Worm (Caenorhabditis elegans) whole organism, young adult: ENCODE data around the gene cul-3.

ENCODE experiments used
- B0035.1 ChIP-seq: sonication (generic microtip); optimal IDR thresholded peaks from 2 replicates; lab custom pipeline; 2016; ENCODE audit warnings: missing genetic modification characterization, mild to moderate bottlenecking, missing compliant biosample characterization, missing genotype, missing genetic modification reagents
- F10E7.11 ChIP-seq: sonication (generic microtip); optimal IDR thresholded peaks from 2 replicates; lab custom pipeline; 2017; ENCODE audit warnings: mild to moderate bottlenecking, missing genetic modification characterization, moderate library complexity, missing compliant biosample characterization
- F23B12.7 ChIP-seq: sonication (generic microtip); optimal IDR thresholded peaks from 2 replicates; lab custom pipeline; 2017; ENCODE audit warnings: missing genetic modification characterization, mild to moderate bottlenecking, missing compliant biosample characterization, antibody characterized with exemption, moderate library complexity; ENCODE audit not compliant: insufficient read depth
- F57A8.1 ChIP-seq: fragments of 200-800 bp; sonication (Bioruptor generic); optimal IDR thresholded peaks from 2 replicates; lab custom pipeline; 2018; ENCODE audit warnings: mild to moderate bottlenecking, missing genetic modification characterization, moderate library complexity, missing compliant biosample characterization
- K12H6.12 ChIP-seq: fragments of 200-800 bp; sonication (Bioruptor generic); optimal IDR thresholded peaks from 2 replicates; lab custom pipeline; 2018; ENCODE audit warnings: mild to moderate bottlenecking, missing genetic modification characterization, missing compliant biosample characterization
- Y67H2A.10 ChIP-seq: fragments of 200-800 bp; sonication (Bioruptor generic); conservative IDR thresholded peaks from 2 replicates; pipeline ENCODE4 v1.3.6; 2022; ENCODE audit warnings: missing genetic modification reagents, missing genetic modification characterization, missing compliant biosample characterization
- ZK185.1 ChIP-seq: sonication (generic microtip); optimal IDR thresholded peaks from 2 replicates; lab custom pipeline; 2016; ENCODE audit warnings: mild to moderate bottlenecking, missing genetic modification characterization, missing compliant biosample characterization; ENCODE audit not compliant: poor library complexity, severe bottlenecking
- ama-1 ChIP-seq, 3 experiments: fragments of 150-350 bp in 1 of 3; sonication (generic microtip) in 2 of 3; optimal IDR thresholded peaks; 2 replicates each; lab custom pipeline; 2014 to 2018; ENCODE audit warnings: missing biosample characterization in 2 of 3, missing genetic modification characterization in 2 of 3, missing genetic modification reagents in 2 of 3
- aptf-3 ChIP-seq: fragments of 200-800 bp; sonication (Bioruptor generic); IDR thresholded peaks from 2 replicates; pipeline ENCODE4 v1.3.6; 2022; ENCODE audit warnings: missing genetic modification characterization, missing compliant biosample characterization
- athp-1 ChIP-seq: sonication (generic microtip); optimal IDR thresholded peaks from 2 replicates; lab custom pipeline; 2017; ENCODE audit warnings: mild to moderate bottlenecking, missing genetic modification characterization, missing compliant biosample characterization
- ceh-58 ChIP-seq: fragments of 200-800 bp; sonication (Bioruptor generic); IDR thresholded peaks from 2 replicates; pipeline ENCODE4 v1.3.6; 2022; ENCODE audit warnings: missing genetic modification characterization, missing compliant biosample characterization
- chd-7 ChIP-seq: sonication (generic microtip); optimal IDR thresholded peaks from 2 replicates; lab custom pipeline; 2016; ENCODE audit warnings: mild to moderate bottlenecking, missing genetic modification characterization, moderate library complexity, missing compliant biosample characterization
- dpff-1 ChIP-seq: sonication (generic microtip); optimal IDR thresholded peaks from 2 replicates; lab custom pipeline; 2017; ENCODE audit warnings: mild to moderate bottlenecking, missing genetic modification characterization, missing compliant biosample characterization
- efl-1 ChIP-seq: fragments of 150-350 bp; optimal IDR thresholded peaks from 2 replicates; lab custom pipeline; 2014; ENCODE audit warnings: missing biosample characterization, missing genetic modification reagents, missing genetic modification characterization
- ets-4 ChIP-seq: fragments of 200-800 bp; sonication (Bioruptor generic); optimal IDR thresholded peaks from 2 replicates; lab custom pipeline; 2018; ENCODE audit warnings: mild to moderate bottlenecking, missing genetic modification characterization, missing compliant biosample characterization
- fkh-3 ChIP-seq: sonication (generic microtip); optimal IDR thresholded peaks from 2 replicates; lab custom pipeline; 2016; ENCODE audit warnings: mild to moderate bottlenecking, missing genetic modification characterization, missing compliant biosample characterization
- him-1 ChIP-seq: sonication (generic microtip); optimal IDR thresholded peaks from 2 replicates; lab custom pipeline; 2016; ENCODE audit warnings: missing genotype, missing genetic modification reagents, missing genetic modification characterization, missing compliant biosample characterization
- hlh-12 ChIP-seq: sonication (generic microtip); optimal IDR thresholded peaks from 2 replicates; lab custom pipeline; 2016; ENCODE audit warnings: missing genetic modification characterization, missing compliant biosample characterization
- hsf-1 ChIP-seq: fragments of 200-800 bp; sonication (Bioruptor generic); IDR thresholded peaks from 2 replicates; pipeline ENCODE4 v1.3.6; 2022; ENCODE audit warnings: missing genetic modification reagents, missing genetic modification characterization, missing compliant biosample characterization
- lir-1 ChIP-seq: fragments of 200-800 bp; sonication (Bioruptor generic); conservative IDR thresholded peaks from 2 replicates; pipeline ENCODE4 v1.3.6; 2022; ENCODE audit warnings: missing genetic modification reagents, missing genetic modification characterization, missing compliant biosample characterization
- madf-10 ChIP-seq: sonication (generic microtip); optimal IDR thresholded peaks from 2 replicates; lab custom pipeline; 2016; ENCODE audit warnings: mild to moderate bottlenecking, missing genetic modification characterization, missing compliant biosample characterization
- madf-3 ChIP-seq: fragments of 200-800 bp; sonication (Bioruptor generic); IDR thresholded peaks from 2 replicates; pipeline ENCODE4 v1.3.6; 2022; ENCODE audit warnings: missing genetic modification reagents, missing genetic modification characterization, missing compliant biosample characterization
- pbrm-1 ChIP-seq: fragments of 200-800 bp; sonication (Bioruptor generic); IDR thresholded peaks from 2 replicates; pipeline ENCODE4 v1.3.6; 2022; ENCODE audit warnings: missing genetic modification reagents, missing genetic modification characterization, missing compliant biosample characterization
- rcor-1 ChIP-seq: fragments of 200-800 bp; sonication (Bioruptor generic); IDR thresholded peaks from 2 replicates; pipeline ENCODE4 v1.3.6; 2022; ENCODE audit warnings: missing genetic modification reagents, missing genetic modification characterization, missing compliant biosample characterization
- repo-1 ChIP-seq: sonication (generic microtip); optimal IDR thresholded peaks from 2 replicates; lab custom pipeline; 2017; ENCODE audit warnings: mild to moderate bottlenecking, missing genetic modification characterization, missing compliant biosample characterization
- rpc-1 ChIP-seq, 2 experiments: fragments of 150-350 bp in 1 of 2; sonication (generic microtip) in 1 of 2; optimal IDR thresholded peaks; 2 replicates each; lab custom pipeline; 2014 to 2018; ENCODE audit warnings: missing biosample characterization in 1 of 2, missing genetic modification characterization in 1 of 2, missing genetic modification reagents in 1 of 2, missing genotype in 1 of 2
- sea-2 ChIP-seq: fragments of 200-800 bp; sonication (Bioruptor generic); IDR thresholded peaks from 2 replicates; pipeline ENCODE4 v1.3.6; 2022; ENCODE audit warnings: missing genetic modification characterization, missing compliant biosample characterization
- snpc-4 ChIP-seq, 5 experiments: fragments of 150-350 bp in 1 of 5; sonication (generic microtip) in 4 of 5; optimal IDR thresholded peaks; 2 replicates each; lab custom pipeline; 2014 to 2018; ENCODE audit warnings: missing genetic modification characterization in 5 of 5, missing biosample characterization in 3 of 5, antibody characterized with exemption in 2 of 5, mild to moderate bottlenecking in 2 of 5, missing compliant biosample characterization in 2 of 5, missing genotype in 2 of 5, moderate library complexity in 2 of 5, missing genetic modification reagents in 1 of 5
- tbp1 ChIP-seq: fragments of 200-800 bp; sonication (Bioruptor generic); optimal IDR thresholded peaks from 2 replicates; lab custom pipeline; 2018; ENCODE audit warnings: mild to moderate bottlenecking, missing genetic modification characterization, missing compliant biosample characterization
- tbx-9 ChIP-seq: sonication (generic microtip); optimal IDR thresholded peaks from 2 replicates; lab custom pipeline; 2016; ENCODE audit warnings: borderline replicate concordance, missing genetic modification characterization, inconsistent platforms, missing compliant biosample characterization
- unc-130 ChIP-seq: sonication (generic microtip); optimal IDR thresholded peaks from 2 replicates; lab custom pipeline; 2016; ENCODE audit warnings: missing genetic modification reagents, missing genetic modification characterization, missing compliant biosample characterization
- unc-62 ChIP-seq: fragments of 150-350 bp; optimal IDR thresholded peaks from 2 replicates; lab custom pipeline; 2014; ENCODE audit warnings: missing biosample characterization, missing genetic modification reagents, missing genetic modification characterization
- zfh-2 ChIP-seq: fragments of 200-800 bp; sonication (Bioruptor generic); conservative IDR thresholded peaks from 2 replicates; pipeline ENCODE4 v1.3.6; 2022; ENCODE audit warnings: missing genetic modification reagents, missing genetic modification characterization, missing compliant biosample characterization
- ztf-22 ChIP-seq: fragments of 200-800 bp; sonication (Bioruptor generic); optimal IDR thresholded peaks from 2 replicates; lab custom pipeline; 2018; ENCODE audit warnings: mild to moderate bottlenecking, missing genetic modification characterization, moderate library complexity, missing compliant biosample characterization
- ztf-25 ChIP-seq: fragments of 200-800 bp; sonication (Bioruptor generic); IDR thresholded peaks from 2 replicates; pipeline ENCODE4 v1.3.6; 2022; ENCODE audit warnings: missing genetic modification reagents, missing genetic modification characterization, missing compliant biosample characterization
- ztf-26 ChIP-seq: sonication (generic microtip); optimal IDR thresholded peaks from 2 replicates; lab custom pipeline; 2017; ENCODE audit warnings: missing genetic modification characterization, missing compliant biosample characterization
- ztf-3 ChIP-seq: fragments of 200-800 bp; sonication (Bioruptor generic); optimal IDR thresholded peaks from 2 replicates; lab custom pipeline; 2018; ENCODE audit warnings: mild to moderate bottlenecking, missing genetic modification characterization, missing compliant biosample characterization

Gene cul-3

ce11 chrV:166687-167086 is 10.5 kb upstream of the cul-3 start, which contains the start of gene Y108G3AL.2:
Y108G3AL.2 (plus strand) TSS chrV:166987.
- TF ChIP-seq lir-1 (GFP tag; lab: Robert Waterston, UW) (no peak), Y67H2A.10 (GFP tag; lab: Robert Waterston, UW) (no peak), hsf-1 (no peak), tbp1 (GFP tag; lab: Kevin White, UChicago) (no peak), tbx-9 (tag; lab: Kevin White, UChicago) (no peak), snpc-4 (GFP tag; optimal IDR thresholded peaks at IDR 0.05; lab: Kevin White, UChicago) (no peak), snpc-4 (tag; optimal IDR thresholded peaks at IDR 0.05; lab: Kevin White, UChicago) (no peak), hlh-12 (no peak), F10E7.11 (tag; lab: Kevin White, UChicago) (no peak), athp-1 (tag; lab: Kevin White, UChicago) (no peak), chd-7 (tag; lab: Kevin White, UChicago) (no peak), F23B12.7 (tag; lab: Kevin White, UChicago) (no peak), ceh-58 (GFP tag; lab: Robert Waterston, UW) (no peak), unc-130 (GFP tag; lab: Kevin White, UChicago) (no peak), B0035.1 (no peak), unc-62 (GFP tag; lab: Kevin White, UChicago) (no peak), rcor-1 (GFP tag; lab: Robert Waterston, UW) (no peak), rpc-1 (optimal IDR thresholded peaks at IDR 0.05; lab: Kevin White, UChicago) (no peak), rpc-1 (tag; optimal IDR thresholded peaks at IDR 0.05; lab: Kevin White, UChicago) (no peak), repo-1 (no peak), zfh-2 (GFP tag; lab: Robert Waterston, UW) (no peak), ZK185.1 (no peak)

ce11 chrV:172110-172509 is 5.1 kb upstream of the cul-3 start, which contains the start of gene cfap-36:
cfap-36 (minus strand) TSS chrV:172210.
- TF ChIP-seq efl-1 (no peak), dpff-1 (tag; lab: Kevin White, UChicago) (no peak), aptf-3 (GFP tag; lab: Robert Waterston, UW) (no peak), sea-2 (GFP tag; lab: Robert Waterston, UW) (no peak), madf-10 (no peak), K12H6.12 (tag; lab: Kevin White, UChicago) (no peak), pbrm-1 (GFP tag; lab: Robert Waterston, UW) (no peak), unc-62 (GFP tag; lab: Kevin White, UChicago) (no peak), ztf-25 (GFP tag; lab: Robert Waterston, UW) (no peak), F57A8.1 (GFP tag; lab: Kevin White, UChicago) (no peak), ztf-3 (no peak), him-1 (tag; lab: Kevin White, UChicago) (no peak), ztf-22 (GFP tag; lab: Kevin White, UChicago) (no peak), madf-3 (no peak), ztf-26 (tag; lab: Kevin White, UChicago) (no peak), fkh-3 (tag; lab: Kevin White, UChicago) (no peak), ets-4 (GFP tag; lab: Kevin White, UChicago) (no peak), lir-1 (GFP tag; lab: Robert Waterston, UW) (no peak), ama-1 (optimal IDR thresholded peaks at IDR 0.05; lab: Kevin White, UChicago) (no peak), ama-1 (GFP tag; optimal IDR thresholded peaks at IDR 0.05; lab: Kevin White, UChicago) (no peak), repo-1 (no peak)
